Worm (Caenorhabditis elegans) whole organism, young adult: ENCODE results near the gene acy-3.

Source experiments
- B0019.2 ChIP-seq: fragments of 200-800 bp; sonication (Bioruptor generic); conservative IDR thresholded peaks from 2 replicates; pipeline ENCODE4 v1.3.6; 2022; ENCODE audit warnings: missing genetic modification reagents, missing genetic modification characterization, missing compliant biosample characterization
- B0035.1 ChIP-seq: sonication (generic microtip); optimal IDR thresholded peaks from 2 replicates; lab custom pipeline; 2016; ENCODE audit warnings: missing genetic modification characterization, mild to moderate bottlenecking, missing compliant biosample characterization, missing genotype, missing genetic modification reagents
- B0261.1 ChIP-seq: sonication (generic microtip); optimal IDR thresholded peaks from 2 replicates; lab custom pipeline; 2016; ENCODE audit warnings: mild to moderate bottlenecking, missing genetic modification characterization, moderate library complexity, missing compliant biosample characterization
- B0336.3 ChIP-seq: fragments of 200-800 bp; sonication (Bioruptor generic); IDR thresholded peaks from 2 replicates; pipeline ENCODE4 v1.3.6; 2022; ENCODE audit warnings: missing genetic modification characterization, missing compliant biosample characterization
- F37B4.10 ChIP-seq: fragments of 200-800 bp; sonication (Bioruptor generic); IDR thresholded peaks from 2 replicates; pipeline ENCODE4 v1.3.6; 2022; ENCODE audit warnings: missing genetic modification characterization, missing compliant biosample characterization
- F39B2.1 ChIP-seq: fragments of 200-800 bp; sonication (Bioruptor generic); IDR thresholded peaks from 2 replicates; pipeline ENCODE4 v1.3.6; 2022; ENCODE audit warnings: missing genetic modification reagents, missing genetic modification characterization, missing compliant biosample characterization
- F49E8.2 ChIP-seq: sonication (generic microtip); optimal IDR thresholded peaks from 3 replicates; lab custom pipeline; 2017; ENCODE audit warnings: missing genetic modification characterization, mild to moderate bottlenecking, missing compliant biosample characterization, antibody characterized with exemption, moderate library complexity; ENCODE audit not compliant: insufficient read depth
- F57C9.4 ChIP-seq: sonication (generic microtip); optimal IDR thresholded peaks from 2 replicates; lab custom pipeline; 2017; ENCODE audit warnings: mild to moderate bottlenecking, missing genetic modification characterization, missing compliant biosample characterization
- K12H6.12 ChIP-seq: fragments of 200-800 bp; sonication (Bioruptor generic); optimal IDR thresholded peaks from 2 replicates; lab custom pipeline; 2018; ENCODE audit warnings: mild to moderate bottlenecking, missing genetic modification characterization, missing compliant biosample characterization
- T26A5.8 ChIP-seq: sonication (generic microtip); optimal IDR thresholded peaks from 2 replicates; lab custom pipeline; 2016; ENCODE audit warnings: missing genetic modification characterization, missing compliant biosample characterization
- Y53F4B.3 ChIP-seq: fragments of 200-800 bp; sonication (Bioruptor generic); IDR thresholded peaks from 2 replicates; pipeline ENCODE4 v1.3.6; 2022; ENCODE audit warnings: missing genetic modification reagents, missing genetic modification characterization, missing compliant biosample characterization
- Y79H2A.3 ChIP-seq: fragments of 200-800 bp; sonication (Bioruptor generic); conservative IDR thresholded peaks from 2 replicates; pipeline ENCODE4 v1.3.6; 2022; ENCODE audit warnings: missing genetic modification reagents, missing genetic modification characterization, missing compliant biosample characterization
- aptf-3 ChIP-seq: fragments of 200-800 bp; sonication (Bioruptor generic); IDR thresholded peaks from 2 replicates; pipeline ENCODE4 v1.3.6; 2022; ENCODE audit warnings: missing genetic modification characterization, missing compliant biosample characterization
- atf-7 ChIP-seq: sonication (generic microtip); optimal IDR thresholded peaks from 2 replicates; lab custom pipeline; 2017; ENCODE audit warnings: mild to moderate bottlenecking, missing genetic modification characterization, missing compliant biosample characterization
- cebp-1 ChIP-seq, 2 experiments: fragments of 200-800 bp in 1 of 2; sonication (Bioruptor generic) in 1 of 2; sonication (generic microtip) in 1 of 2; IDR thresholded peaks in 1 of 2; optimal IDR thresholded peaks in 1 of 2; 2 replicates each; pipeline versions ENCODE4 v1.3.6 to Lab custom; 2017 to 2022; ENCODE audit warnings: missing compliant biosample characterization in 2 of 2, missing genetic modification characterization in 2 of 2, mild to moderate bottlenecking in 1 of 2, missing genetic modification reagents in 1 of 2, moderate library complexity in 1 of 2
- ceh-100 ChIP-seq: fragments of 200-800 bp; sonication (Bioruptor generic); IDR thresholded peaks from 2 replicates; pipeline ENCODE4 v1.3.6; 2022; ENCODE audit warnings: missing genetic modification reagents, missing genetic modification characterization, missing compliant biosample characterization
- ceh-40 ChIP-seq: fragments of 200-800 bp; sonication (Bioruptor generic); IDR thresholded peaks from 2 replicates; pipeline ENCODE4 v1.3.6; 2022; ENCODE audit warnings: missing genetic modification characterization, missing compliant biosample characterization
- ceh-58 ChIP-seq: fragments of 200-800 bp; sonication (Bioruptor generic); IDR thresholded peaks from 2 replicates; pipeline ENCODE4 v1.3.6; 2022; ENCODE audit warnings: missing genetic modification characterization, missing compliant biosample characterization
- ceh-79 ChIP-seq: sonication (generic microtip); optimal IDR thresholded peaks from 2 replicates; lab custom pipeline; 2017; ENCODE audit warnings: mild to moderate bottlenecking, missing genetic modification characterization, missing compliant biosample characterization
- chd-7 ChIP-seq: sonication (generic microtip); optimal IDR thresholded peaks from 2 replicates; lab custom pipeline; 2016; ENCODE audit warnings: mild to moderate bottlenecking, missing genetic modification characterization, moderate library complexity, missing compliant biosample characterization
- efl-1 ChIP-seq: fragments of 150-350 bp; optimal IDR thresholded peaks from 2 replicates; lab custom pipeline; 2014; ENCODE audit warnings: missing biosample characterization, missing genetic modification reagents, missing genetic modification characterization
- egrh-3 ChIP-seq: fragments of 200-800 bp; sonication (Bioruptor generic); IDR thresholded peaks from 2 replicates; pipeline ENCODE4 v1.3.6; 2022; ENCODE audit warnings: missing genetic modification reagents, missing genetic modification characterization, missing compliant biosample characterization
- ets-4 ChIP-seq: fragments of 200-800 bp; sonication (Bioruptor generic); optimal IDR thresholded peaks from 2 replicates; lab custom pipeline; 2018; ENCODE audit warnings: mild to moderate bottlenecking, missing genetic modification characterization, missing compliant biosample characterization
- gei-17 ChIP-seq: fragments of 200-800 bp; sonication (Bioruptor generic); optimal IDR thresholded peaks from 2 replicates; lab custom pipeline; 2018; ENCODE audit warnings: mild to moderate bottlenecking, missing genetic modification characterization, missing compliant biosample characterization
- hlh-26 ChIP-seq: fragments of 200-800 bp; sonication (Bioruptor generic); conservative IDR thresholded peaks from 2 replicates; pipeline ENCODE4 v1.3.6; 2022; ENCODE audit warnings: missing genetic modification reagents, missing genetic modification characterization, missing compliant biosample characterization
- hmg-1.2 ChIP-seq: fragments of 200-800 bp; sonication (Bioruptor generic); IDR thresholded peaks from 2 replicates; pipeline ENCODE4 v1.3.6; 2022; ENCODE audit warnings: missing genetic modification reagents, missing genetic modification characterization, missing compliant biosample characterization
- lag-1 ChIP-seq: fragments of 200-800 bp; sonication (Bioruptor generic); IDR thresholded peaks from 2 replicates; pipeline ENCODE4 v1.3.6; 2022; ENCODE audit warnings: missing genetic modification reagents, missing genetic modification characterization, missing compliant biosample characterization
- let-526 ChIP-seq: fragments of 200-800 bp; sonication (Bioruptor generic); IDR thresholded peaks from 2 replicates; pipeline ENCODE4 v1.3.6; 2022; ENCODE audit warnings: missing genetic modification reagents, missing genetic modification characterization, missing compliant biosample characterization
- let-607 ChIP-seq, 2 experiments: fragments of 200-800 bp in 1 of 2; sonication (Bioruptor generic) in 1 of 2; sonication (generic microtip) in 1 of 2; optimal IDR thresholded peaks; 2 replicates each; lab custom pipeline; 2016 to 2018; ENCODE audit warnings: mild to moderate bottlenecking in 2 of 2, missing compliant biosample characterization in 2 of 2, missing genetic modification characterization in 2 of 2, moderate library complexity in 2 of 2, missing genotype in 1 of 2
- lin-40 ChIP-seq: sonication (generic microtip); optimal IDR thresholded peaks from 2 replicates; lab custom pipeline; 2016; ENCODE audit warnings: missing genetic modification characterization, mild to moderate bottlenecking, missing compliant biosample characterization, missing genotype, missing genetic modification reagents
- lsl-1 ChIP-seq: fragments of 200-800 bp; sonication (Bioruptor generic); optimal IDR thresholded peaks from 2 replicates; lab custom pipeline; 2018; ENCODE audit warnings: mild to moderate bottlenecking, missing genetic modification characterization, moderate library complexity, missing compliant biosample characterization
- madf-3 ChIP-seq: fragments of 200-800 bp; sonication (Bioruptor generic); IDR thresholded peaks from 2 replicates; pipeline ENCODE4 v1.3.6; 2022; ENCODE audit warnings: missing genetic modification reagents, missing genetic modification characterization, missing compliant biosample characterization
- mcd-1 ChIP-seq: fragments of 200-800 bp; sonication (Bioruptor generic); IDR thresholded peaks from 2 replicates; pipeline ENCODE4 v1.3.6; 2022; ENCODE audit warnings: missing genetic modification reagents, missing genetic modification characterization, missing compliant biosample characterization
- mel-28 ChIP-seq: sonication (generic microtip); optimal IDR thresholded peaks from 2 replicates; lab custom pipeline; 2016; ENCODE audit warnings: borderline replicate concordance, mild to moderate bottlenecking, missing genetic modification characterization, missing compliant biosample characterization
- mes-4 ChIP-seq: sonication (generic microtip); optimal IDR thresholded peaks from 2 replicates; lab custom pipeline; 2016; ENCODE audit warnings: missing genotype, missing genetic modification characterization, missing compliant biosample characterization
- nfya-1 ChIP-seq: sonication (generic microtip); optimal IDR thresholded peaks from 2 replicates; lab custom pipeline; 2017; ENCODE audit warnings: antibody characterized with exemption, missing compliant biosample characterization, missing genetic modification characterization, borderline replicate concordance; ENCODE audit not compliant: insufficient read depth
- nfya-2 ChIP-seq: fragments of 200-800 bp; sonication (Bioruptor generic); IDR thresholded peaks from 2 replicates; pipeline ENCODE4 v1.3.6; 2022; ENCODE audit warnings: missing genetic modification reagents, missing genetic modification characterization, missing compliant biosample characterization
- nhr-80 ChIP-seq: sonication (generic microtip); optimal IDR thresholded peaks from 2 replicates; lab custom pipeline; 2016; ENCODE audit warnings: missing genetic modification characterization, missing compliant biosample characterization
- pha-4 ChIP-seq: fragments of 150-350 bp; sonication (generic microtip); optimal IDR thresholded peaks from 2 replicates; lab custom pipeline; 2014; ENCODE audit warnings: missing biosample characterization, missing genetic modification reagents, missing genetic modification characterization
- rec-8 ChIP-seq, 2 experiments: sonication (generic microtip); optimal IDR thresholded peaks; 2 replicates each; lab custom pipeline; 2016; ENCODE audit warnings: mild to moderate bottlenecking in 2 of 2, missing genetic modification characterization in 2 of 2, missing genetic modification reagents in 2 of 2, missing genotype in 2 of 2, missing biosample characterization in 1 of 2, missing compliant biosample characterization in 1 of 2, moderate library complexity in 1 of 2
- snpc-1.1 ChIP-seq: sonication (generic microtip); optimal IDR thresholded peaks from 2 replicates; lab custom pipeline; 2017; ENCODE audit warnings: missing genetic modification characterization, mild to moderate bottlenecking, missing compliant biosample characterization, antibody characterized with exemption, moderate library complexity, missing genotype, missing genetic modification reagents; ENCODE audit not compliant: insufficient read depth
- snpc-3.4 ChIP-seq: sonication (generic microtip); optimal IDR thresholded peaks from 2 replicates; lab custom pipeline; 2017; ENCODE audit warnings: missing genetic modification characterization, mild to moderate bottlenecking, missing compliant biosample characterization, antibody characterized with exemption, moderate library complexity, missing genotype, missing genetic modification reagents
- sptf-2 ChIP-seq: fragments of 200-800 bp; sonication (Bioruptor generic); optimal IDR thresholded peaks from 2 replicates; lab custom pipeline; 2018; ENCODE audit warnings: mild to moderate bottlenecking, missing genetic modification characterization, missing compliant biosample characterization
- tlf-1 ChIP-seq: fragments of 200-800 bp; sonication (Bioruptor generic); optimal IDR thresholded peaks from 2 replicates; lab custom pipeline; 2018; ENCODE audit warnings: mild to moderate bottlenecking, missing genetic modification characterization, missing compliant biosample characterization
- zfh-2 ChIP-seq: fragments of 200-800 bp; sonication (Bioruptor generic); conservative IDR thresholded peaks from 2 replicates; pipeline ENCODE4 v1.3.6; 2022; ENCODE audit warnings: missing genetic modification reagents, missing genetic modification characterization, missing compliant biosample characterization
- zim-3 ChIP-seq: sonication (generic microtip); optimal IDR thresholded peaks from 2 replicates; lab custom pipeline; 2017; ENCODE audit warnings: mild to moderate bottlenecking, missing genetic modification characterization, moderate library complexity, missing compliant biosample characterization
- ztf-25 ChIP-seq: fragments of 200-800 bp; sonication (Bioruptor generic); IDR thresholded peaks from 2 replicates; pipeline ENCODE4 v1.3.6; 2022; ENCODE audit warnings: missing genetic modification reagents, missing genetic modification characterization, missing compliant biosample characterization

Gene acy-3

DNA sequence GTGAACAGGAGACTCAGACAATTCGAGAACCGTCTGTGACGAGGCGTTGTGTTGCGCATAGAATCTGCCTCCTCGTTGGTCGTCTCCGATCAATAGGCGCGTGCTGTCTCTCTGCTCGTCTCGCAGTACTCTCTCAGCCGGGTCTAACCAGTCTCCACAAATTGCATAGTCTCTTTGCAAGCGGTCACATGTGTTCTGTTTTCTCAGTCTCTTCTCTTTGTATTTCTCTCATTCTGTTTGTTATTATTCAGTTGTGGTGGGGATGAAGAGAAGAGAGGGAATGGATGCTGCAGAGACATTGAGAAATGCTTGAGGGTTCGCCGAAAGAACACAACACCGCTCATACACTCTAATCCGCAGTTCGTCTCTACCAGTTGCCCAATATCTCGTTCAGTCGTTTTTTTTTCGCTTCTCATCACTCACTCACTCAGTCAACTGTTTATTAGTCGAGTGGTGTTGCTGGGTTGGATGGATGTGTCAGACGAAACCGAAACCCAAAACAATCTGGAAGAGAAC lies 15.2 kb upstream of the acy-3 start (continued):
- no peak for TF ChIP-seq ceh-79 (tag; lab: Kevin White, UChicago)
- TF ChIP-seq B0336.3 (GFP tag; lab: Robert Waterston, UW): peak; percentile 90
- no peak for TF ChIP-seq snpc-3.4 (tag; lab: Kevin White, UChicago)
- no peak for TF ChIP-seq F37B4.10
- peak; percentile 72 for TF ChIP-seq gei-17
- TF ChIP-seq zfh-2 (GFP tag; lab: Robert Waterston, UW): peak; percentile 96
- no peak for TF ChIP-seq nfya-2 (GFP tag; lab: Robert Waterston, UW)
- peak in 1 of 2 experiments; percentile 83 for TF ChIP-seq let-607 (tag; optimal IDR thresholded peaks at IDR 0.05; lab: Kevin White, UChicago)
- no peak for TF ChIP-seq Y53F4B.3
- TF ChIP-seq zim-3 (tag; lab: Kevin White, UChicago): no peak
- TF ChIP-seq ceh-58 (GFP tag; lab: Robert Waterston, UW): no peak
- no peak for TF ChIP-seq mel-28 (tag; lab: Kevin White, UChicago)
- TF ChIP-seq egrh-3 (GFP tag; lab: Robert Waterston, UW): no peak
- TF ChIP-seq T26A5.8 (tag; lab: Kevin White, UChicago): no peak
- no peak for TF ChIP-seq F39B2.1 (GFP tag; lab: Robert Waterston, UW)
- TF ChIP-seq mcd-1: peak; percentile 78
- TF ChIP-seq mes-4 (tag; lab: Kevin White, UChicago): no peak
- peak; percentile 18; the same call in 1 of the 2 replicates for TF ChIP-seq ceh-100 (GFP tag; lab: Robert Waterston, UW)
- peak; percentile 77 for TF ChIP-seq B0035.1 (tag; lab: Kevin White, UChicago)
- no peak for TF ChIP-seq efl-1 (GFP tag; lab: Kevin White, UChicago)
- TF ChIP-seq K12H6.12: peak; percentile 95
- TF ChIP-seq Y79H2A.3 (GFP tag; lab: Robert Waterston, UW): no peak
- no peak for TF ChIP-seq F57C9.4 (tag; lab: Kevin White, UChicago)
- TF ChIP-seq ztf-25 (GFP tag; lab: Robert Waterston, UW): no peak
- TF ChIP-seq lin-40 (tag; lab: Kevin White, UChicago): peak; percentile 95
- no peak for TF ChIP-seq B0261.1
- TF ChIP-seq aptf-3 (GFP tag; lab: Robert Waterston, UW): no peak
- TF ChIP-seq nhr-80 (tag; lab: Kevin White, UChicago): peak; percentile 72
- no peak for TF ChIP-seq ets-4
- TF ChIP-seq B0019.2 (GFP tag; lab: Robert Waterston, UW): no peak
- no peak for TF ChIP-seq lag-1 (GFP tag; lab: Robert Waterston, UW)
- no peak for TF ChIP-seq ceh-40 (GFP tag; lab: Robert Waterston, UW)
- no peak for TF ChIP-seq nfya-1
- no peak for TF ChIP-seq F49E8.2 (tag; lab: Kevin White, UChicago)
- no peak for TF ChIP-seq lsl-1 (GFP tag; lab: Kevin White, UChicago)
- no peak for TF ChIP-seq madf-3 (GFP tag; lab: Robert Waterston, UW)
- TF ChIP-seq sptf-2 (GFP tag; lab: Kevin White, UChicago): no peak
- TF ChIP-seq cebp-1 (GFP tag; IDR thresholded peaks at IDR 0.05; lab: Robert Waterston, UW): no peak
- peak; percentile 93 for TF ChIP-seq cebp-1 (tag; optimal IDR thresholded peaks at IDR 0.05; lab: Kevin White, UChicago)
- peak; percentile 74 for TF ChIP-seq tlf-1 (GFP tag; lab: Kevin White, UChicago)
- TF ChIP-seq rec-8 (tag; optimal IDR thresholded peaks at IDR 0.05; lab: Kevin White, UChicago): peak in 1 of 2 experiments; percentile 5
- TF ChIP-seq chd-7: peak; percentile 90
- peak; percentile 5 for TF ChIP-seq snpc-1.1
- peak; percentile 84 for TF ChIP-seq atf-7
- peak; percentile 82 for TF ChIP-seq pha-4 (tag; lab: Kevin White, UChicago)
- peak; percentile 93 for TF ChIP-seq hmg-1.2
- no peak for TF ChIP-seq hlh-26 (GFP tag; lab: Robert Waterston, UW)
- TF ChIP-seq let-526 (GFP tag; lab: Robert Waterston, UW): peak; percentile 84
